Fruit fly (Drosophila melanogaster) whole organism, embryonic: ENCODE measurements around the gene CG46467.
A peak's percentile ranks its signal among the peaks of the same experiment; 100 is the strongest.

Experiments
- Abd-B ChIP-seq: fragments of 200-800 bp; sonication (Bioruptor generic); optimal IDR thresholded peaks from 2 replicates; lab custom pipeline; 2018; ENCODE audit warnings: missing biosample characterization, mild to moderate bottlenecking, missing genetic modification characterization, moderate library complexity
- Atf6 ChIP-seq: fragments of 200-800 bp; sonication (Bioruptor generic); IDR thresholded peaks from 2 replicates; pipeline ENCODE4 v1.3.6; 2022; ENCODE audit warnings: missing biosample characterization, missing genetic modification characterization
- BtbVII ChIP-seq: fragments of 200-800 bp; sonication (Bioruptor generic); optimal IDR thresholded peaks from 3 replicates; lab custom pipeline; 2017; ENCODE audit warnings: missing biosample characterization, mild to moderate bottlenecking, missing genetic modification characterization
- CG10565 ChIP-seq: fragments of 200-800 bp; sonication (Bioruptor generic); optimal IDR thresholded peaks from 3 replicates; lab custom pipeline; 2016; ENCODE audit warnings: missing biosample characterization, mild to moderate bottlenecking, missing genetic modification characterization
- CG10959 ChIP-seq: fragments of 200-800 bp; sonication (Bioruptor generic); IDR thresholded peaks from 2 replicates; pipeline ENCODE4 v1.3.6; 2022; ENCODE audit warnings: missing biosample characterization, missing genetic modification characterization
- CG12659 ChIP-seq: fragments of 200-800 bp; sonication (Bioruptor generic); optimal IDR thresholded peaks from 3 replicates; lab custom pipeline; 2017; ENCODE audit warnings: mild to moderate bottlenecking, missing biosample characterization, missing genetic modification reagents, missing genetic modification characterization
- CG12769 ChIP-seq: fragments of 200-800 bp; sonication (Bioruptor generic); optimal IDR thresholded peaks from 2 replicates; lab custom pipeline; 2019; ENCODE audit warnings: missing biosample characterization, mild to moderate bottlenecking, missing genetic modification characterization, moderate library complexity
- CG14667 ChIP-seq: fragments of 200-800 bp; sonication (Bioruptor generic); IDR thresholded peaks from 2 replicates; pipeline ENCODE4 v1.3.6; 2022; ENCODE audit warnings: missing biosample characterization, missing genetic modification characterization
- CG15269 ChIP-seq: fragments of 200-800 bp; sonication (Bioruptor generic); optimal IDR thresholded peaks from 2 replicates; lab custom pipeline; 2018; ENCODE audit warnings: missing biosample characterization, mild to moderate bottlenecking, missing genetic modification characterization, moderate library complexity
- CG1529 ChIP-seq: fragments of 200-800 bp; sonication (Bioruptor generic); optimal IDR thresholded peaks from 3 replicates; lab custom pipeline; 2018; ENCODE audit warnings: missing biosample characterization, missing genetic modification characterization
- CG16779 ChIP-seq: fragments of 200-800 bp; sonication (Bioruptor generic); IDR thresholded peaks from 2 replicates; pipeline ENCODE4 v1.3.6; 2022; ENCODE audit warnings: missing biosample characterization, missing genetic modification characterization
- CG17359 ChIP-seq: fragments of 200-800 bp; sonication (Bioruptor generic); optimal IDR thresholded peaks from 3 replicates; lab custom pipeline; 2018; ENCODE audit warnings: missing biosample characterization, mild to moderate bottlenecking, missing genetic modification characterization, moderate library complexity
- CG17361 ChIP-seq: fragments of 200-800 bp; sonication (Bioruptor generic); IDR thresholded peaks from 3 replicates; pipeline ENCODE4 v1.3.6; 2022; ENCODE audit warnings: missing biosample characterization, missing genetic modification characterization
- CG17385 ChIP-seq: fragments of 200-800 bp; sonication (Bioruptor generic); optimal IDR thresholded peaks from 3 replicates; lab custom pipeline; 2018; ENCODE audit warnings: missing biosample characterization, mild to moderate bottlenecking, missing genetic modification characterization
- CG18262 ChIP-seq: fragments of 200-800 bp; optimal IDR thresholded peaks from 3 replicates; lab custom pipeline; 2019; ENCODE audit warnings: missing biosample characterization, mild to moderate bottlenecking, missing genetic modification characterization, moderate library complexity
- CG18619 ChIP-seq: fragments of 200-800 bp; sonication (Bioruptor generic); optimal IDR thresholded peaks from 3 replicates; lab custom pipeline; 2017; ENCODE audit warnings: missing biosample characterization, mild to moderate bottlenecking, missing genetic modification characterization
- CG4707 ChIP-seq: fragments of 200-800 bp; sonication (Bioruptor generic); optimal IDR thresholded peaks from 2 replicates; lab custom pipeline; 2018; ENCODE audit warnings: missing biosample characterization, mild to moderate bottlenecking, missing genetic modification characterization, moderate library complexity
- CG7556 ChIP-seq: fragments of 200-800 bp; sonication (Bioruptor generic); optimal IDR thresholded peaks from 2 replicates; lab custom pipeline; 2017; ENCODE audit warnings: missing biosample characterization, mild to moderate bottlenecking, missing genetic modification characterization
- CG8281 ChIP-seq: fragments of 200-800 bp; sonication (Bioruptor generic); optimal IDR thresholded peaks from 2 replicates; lab custom pipeline; 2018; ENCODE audit warnings: missing biosample characterization, mild to moderate bottlenecking, missing genetic modification characterization, moderate library complexity
- CG8290 ChIP-seq, 3 experiments: fragments of 200-800 bp; sonication (Bioruptor generic); optimal IDR thresholded peaks; 2 replicates each; lab custom pipeline; 2016 to 2019; ENCODE audit warnings: missing biosample characterization in 3 of 3, missing genetic modification characterization in 3 of 3, mild to moderate bottlenecking in 2 of 3, moderate library complexity in 1 of 3
- CG8944 ChIP-seq: fragments of 200-800 bp; sonication (Bioruptor generic); optimal IDR thresholded peaks from 3 replicates; lab custom pipeline; 2016; ENCODE audit warnings: missing biosample characterization, missing genetic modification characterization
- CHES-1-like ChIP-seq: fragments of 200-800 bp; sonication (Bioruptor generic); optimal IDR thresholded peaks from 2 replicates; lab custom pipeline; 2016; ENCODE audit warnings: missing biosample characterization, missing genetic modification characterization
- Chrac-16 ChIP-seq: fragments of 200-800 bp; sonication (Bioruptor generic); optimal IDR thresholded peaks from 3 replicates; lab custom pipeline; 2016; ENCODE audit warnings: missing biosample characterization, missing genetic modification characterization
- D19B ChIP-seq: fragments of 200-800 bp; sonication (Bioruptor generic); optimal IDR thresholded peaks from 2 replicates; lab custom pipeline; 2017; ENCODE audit warnings: missing biosample characterization, mild to moderate bottlenecking, missing genetic modification characterization
- Dad ChIP-seq: fragments of 200-800 bp; sonication (Bioruptor generic); optimal IDR thresholded peaks from 3 replicates; lab custom pipeline; 2016; ENCODE audit warnings: missing biosample characterization, missing genetic modification characterization
- Drgx ChIP-seq: fragments of 200-800 bp; sonication (Bioruptor generic); IDR thresholded peaks from 2 replicates; pipeline ENCODE4 v1.3.6; 2022; ENCODE audit warnings: missing biosample characterization, missing genetic modification characterization
- Eip74EF ChIP-seq, 2 experiments: fragments of 200-800 bp in 1 of 2; fragments of >200 bp in 1 of 2; sonication (Bioruptor generic) in 1 of 2; optimal IDR thresholded peaks; 2 replicates each; lab custom pipeline; 2017 to 2019; ENCODE audit warnings: missing biosample characterization in 2 of 2, missing genetic modification characterization in 2 of 2, mild to moderate bottlenecking in 1 of 2, moderate library complexity in 1 of 2
- HmgZ ChIP-seq: fragments of 200-800 bp; sonication (Bioruptor generic); optimal IDR thresholded peaks from 2 replicates; lab custom pipeline; 2018; ENCODE audit warnings: missing biosample characterization, mild to moderate bottlenecking, missing genetic modification characterization
- Oli ChIP-seq: fragments of 200-800 bp; sonication (Bioruptor generic); optimal IDR thresholded peaks from 2 replicates; lab custom pipeline; 2018; ENCODE audit warnings: missing biosample characterization, mild to moderate bottlenecking, missing genetic modification characterization, moderate library complexity
- Pdp1 ChIP-seq, 2 experiments: fragments of 200-800 bp; sonication (Bioruptor generic); optimal IDR thresholded peaks; 3 replicates each; lab custom pipeline; 2016; ENCODE audit warnings: missing biosample characterization in 2 of 2, missing genetic modification characterization in 2 of 2, mild to moderate bottlenecking in 1 of 2, moderate library complexity in 1 of 2
- chinmo ChIP-seq: fragments of 200-800 bp; sonication (Bioruptor generic); IDR thresholded peaks from 4 replicates; pipeline ENCODE4 v1.3.6; 2022; ENCODE audit warnings: missing biosample characterization, missing genetic modification characterization; ENCODE audit not compliant: partially characterized antibody
- da ChIP-seq: fragments of 200-800 bp; sonication (Bioruptor generic); optimal IDR thresholded peaks from 2 replicates; lab custom pipeline; 2016; ENCODE audit warnings: missing biosample characterization, missing genetic modification characterization
- danr ChIP-seq: fragments of 200-800 bp; sonication (Bioruptor generic); IDR thresholded peaks from 2 replicates; pipeline ENCODE4 v1.3.6; 2022; ENCODE audit warnings: missing biosample characterization, missing genetic modification characterization
- gcm ChIP-seq: fragments of 200-800 bp; sonication (Bioruptor generic); optimal IDR thresholded peaks from 2 replicates; lab custom pipeline; 2019; ENCODE audit warnings: missing biosample characterization, mild to moderate bottlenecking, missing genetic modification characterization, moderate library complexity
- gcm2 ChIP-seq: fragments of 200-800 bp; sonication (Bioruptor generic); optimal IDR thresholded peaks from 2 replicates; lab custom pipeline; 2016; ENCODE audit warnings: missing biosample characterization, missing genetic modification characterization
- gem ChIP-seq: fragments of 200-800 bp; sonication (Bioruptor generic); optimal IDR thresholded peaks from 2 replicates; lab custom pipeline; 2019; ENCODE audit warnings: missing biosample characterization, mild to moderate bottlenecking, missing genetic modification characterization, moderate library complexity
- grau ChIP-seq: fragments of 200-800 bp; optimal IDR thresholded peaks from 3 replicates; lab custom pipeline; 2019; ENCODE audit warnings: missing biosample characterization, mild to moderate bottlenecking, missing genetic modification characterization, moderate library complexity
- nau ChIP-seq: fragments of 200-800 bp; sonication (Bioruptor generic); optimal IDR thresholded peaks from 3 replicates; lab custom pipeline; 2017; ENCODE audit warnings: missing biosample characterization, mild to moderate bottlenecking, missing genetic modification characterization, missing genetic modification reagents
- nmo ChIP-seq: fragments of 200-800 bp; sonication (Bioruptor generic); optimal IDR thresholded peaks from 2 replicates; lab custom pipeline; 2018; ENCODE audit warnings: missing biosample characterization, mild to moderate bottlenecking, missing genetic modification characterization, moderate library complexity
- onecut ChIP-seq: fragments of 200-800 bp; sonication (Bioruptor generic); IDR thresholded peaks from 2 replicates; pipeline ENCODE4 v1.3.6; 2022; ENCODE audit warnings: missing biosample characterization, missing genetic modification characterization
- pros ChIP-seq: fragments of 200-800 bp; sonication (Bioruptor generic); optimal IDR thresholded peaks from 3 replicates; lab custom pipeline; 2019; ENCODE audit warnings: missing biosample characterization, mild to moderate bottlenecking, missing genetic modification characterization, moderate library complexity
- tap ChIP-seq: fragments of 200-800 bp; optimal IDR thresholded peaks from 3 replicates; lab custom pipeline; 2019; ENCODE audit warnings: missing biosample characterization, mild to moderate bottlenecking, missing genetic modification characterization, moderate library complexity
- unpg ChIP-seq: fragments of 200-800 bp; sonication (Bioruptor generic); optimal IDR thresholded peaks from 3 replicates; lab custom pipeline; 2018; ENCODE audit warnings: missing biosample characterization, mild to moderate bottlenecking, missing genetic modification characterization, moderate library complexity
- vnd ChIP-seq: fragments of 200-800 bp; sonication (Bioruptor generic); IDR thresholded peaks from 3 replicates; pipeline ENCODE4 v1.3.6; 2022; ENCODE audit warnings: missing biosample characterization, missing genetic modification characterization; ENCODE audit not compliant: partially characterized antibody

The CG46467 gene

DNA sequence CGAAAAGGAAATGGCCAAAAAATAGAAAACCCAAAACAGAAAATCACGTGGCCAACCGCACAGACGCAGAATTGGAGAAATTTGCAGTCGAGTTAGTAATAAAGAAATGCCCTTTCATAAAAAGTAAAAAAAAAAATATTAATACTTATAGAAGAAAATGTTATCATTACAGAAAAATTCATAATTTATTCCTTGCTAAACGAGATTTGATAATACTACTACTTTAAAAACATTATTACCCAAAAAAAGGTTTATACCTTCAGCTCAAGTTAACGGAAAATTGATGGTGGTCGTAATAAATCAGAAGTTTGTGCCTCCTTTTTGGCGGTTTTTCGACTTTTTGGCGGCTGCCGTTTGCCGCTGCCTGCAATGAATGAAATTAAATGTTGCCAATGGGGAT is 153.9 kb downstream of the CG46467 start:
- TF ChIP-seq CG8944 (no peak), da (GFP tag; lab: Kevin White, UChicago) (no peak), CG14667 (GFP tag; lab: Robert Waterston, UW) (no peak), CG4707 (GFP tag; lab: Kevin White, UChicago) (no peak), HmgZ (tag; lab: Kevin White, UChicago) (no peak), gcm2 (GFP tag; lab: Kevin White, UChicago) (no peak), danr (GFP tag; lab: Robert Waterston, UW) (no peak), nau (GFP tag; lab: Kevin White, UChicago) (no peak), Drgx (GFP tag; lab: Robert Waterston, UW) (peak; percentile 36; the same call in 1 of the 2 replicates)

DNA sequence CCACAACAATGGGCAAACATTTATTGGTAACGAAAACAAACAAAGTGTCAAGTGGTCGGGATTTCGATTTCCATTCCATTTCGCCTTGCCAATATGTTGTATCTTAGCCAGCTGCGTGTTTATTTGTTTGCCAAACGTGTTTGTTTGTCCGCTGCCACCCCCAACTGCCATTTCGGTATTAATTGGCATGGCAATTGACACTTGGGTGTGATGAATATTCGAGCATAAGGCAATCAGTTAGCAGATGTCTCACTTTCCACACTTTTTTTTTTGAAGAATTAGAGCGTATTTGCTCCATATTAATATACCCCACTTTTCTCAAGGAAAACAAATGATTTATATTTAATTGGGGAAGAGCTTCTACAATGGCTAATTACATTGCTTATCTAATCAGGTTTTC is 157.0 kb downstream of the CG46467 start:
- TF ChIP-seq Eip74EF (GFP tag; optimal IDR thresholded peaks at IDR 0.05; lab: Kevin White, UChicago), result no peak
- peak; percentile 28; the same call in 1 of the 2 replicates for TF ChIP-seq Atf6 (GFP tag; lab: Robert Waterston, UW)

DNA sequence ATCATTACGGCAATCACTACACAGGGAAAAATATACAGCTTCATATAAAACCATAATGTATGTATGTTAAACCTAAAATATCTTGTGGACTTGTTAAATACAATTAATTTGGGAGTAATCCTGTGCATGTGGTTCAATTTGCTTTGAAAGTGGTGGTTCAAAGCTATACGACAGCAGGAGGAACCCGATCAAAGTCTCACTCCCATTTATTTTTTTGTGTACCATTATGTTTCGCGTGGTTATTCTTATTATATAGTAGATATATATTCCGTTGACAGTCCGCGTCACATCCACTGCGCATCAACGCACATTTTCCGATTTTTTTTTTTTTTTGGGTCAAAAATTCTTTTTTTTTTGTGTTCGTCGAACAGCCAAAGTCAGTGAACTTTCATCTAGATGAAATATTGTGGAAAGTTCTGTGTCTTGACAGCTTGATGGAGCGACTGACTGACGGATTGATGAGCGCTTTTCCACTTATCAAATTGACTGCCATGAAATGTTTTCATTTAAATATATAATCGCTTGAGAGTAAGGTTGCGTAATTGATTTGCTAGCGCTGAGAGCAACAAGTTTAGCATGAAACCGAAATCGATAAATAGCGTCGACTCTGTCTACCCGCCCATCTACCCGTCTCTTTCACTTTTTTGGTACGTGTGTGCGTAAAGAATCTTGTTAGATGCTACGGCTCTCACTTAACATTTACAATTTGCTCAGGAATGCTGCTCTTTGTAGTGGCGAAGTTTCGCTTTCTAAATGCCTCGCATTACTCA is 158.7 kb downstream of the CG46467 start:
- TF ChIP-seq pros (GFP tag; lab: Kevin White, UChicago) (no peak), CG12659 (GFP tag; lab: Kevin White, UChicago) (peak; percentile 11), CG7556 (GFP tag; lab: Kevin White, UChicago) (peak; percentile 13), CG10565 (GFP tag; lab: Kevin White, UChicago) (no peak), CG1529 (GFP tag; lab: Kevin White, UChicago) (no peak), Chrac-16 (GFP tag; lab: Kevin White, UChicago) (no peak), CG15269 (tag; lab: Kevin White, UChicago) (peak; percentile 12), grau (tag; lab: Kevin White, UChicago) (peak; percentile 19), Abd-B (GFP tag; lab: Kevin White, UChicago) (peak; percentile 41), CG18619 (GFP tag; lab: Kevin White, UChicago) (peak; percentile 2), CG12769 (tag; lab: Kevin White, UChicago) (peak; percentile 31), gcm (GFP tag; lab: Kevin White, UChicago) (no peak), CG17361 (GFP tag; lab: Robert Waterston, UW) (0 out of 3 replicates have a peak, but pooled peaks have one; percentile 37), CG8281 (tag; lab: Kevin White, UChicago) (peak; percentile 99), BtbVII (GFP tag; lab: Kevin White, UChicago) (no peak), unpg (peak; percentile 30), Oli (peak; percentile 17), CHES-1-like (no peak), CG8290 (GFP tag; optimal IDR thresholded peaks at IDR 0.05; lab: Kevin White, UChicago) (no peak), CG8290 (tag; optimal IDR thresholded peaks at IDR 0.05; lab: Kevin White, UChicago) (peak in 1 of 2 experiments; percentile 11), gem (tag; lab: Kevin White, UChicago) (peak; percentile 35), vnd (GFP tag; lab: Robert Waterston, UW) (no peak), CG18262 (tag; lab: Kevin White, UChicago) (peak; percentile 31), CG10959 (no peak), CG17385 (peak; percentile 13), D19B (GFP tag; lab: Kevin White, UChicago) (no peak), CG17359 (tag; lab: Kevin White, UChicago) (peak; percentile 40), chinmo (GFP tag; lab: Robert Waterston, UW) (0 out of 4 replicates have a peak, but pooled peaks have one; percentile 56), nmo (GFP tag; lab: Kevin White, UChicago) (peak; percentile 44), onecut (GFP tag; lab: Robert Waterston, UW) (peak; percentile 90), Dad (GFP tag; lab: Kevin White, UChicago) (no peak), Pdp1 (GFP tag; optimal IDR thresholded peaks at IDR 0.05; lab: Kevin White, UChicago) (peak in 1 of 2 experiments; percentile 87), CG16779 (GFP tag; lab: Robert Waterston, UW) (no peak), tap (tag; lab: Kevin White, UChicago) (peak; percentile 8)
